Fruit fly (Drosophila melanogaster): ENCODE results near the gene CG1172.

Gene CG1172

dm6 chr3R:5387996-5388395 is 5.7 kb upstream of the CG1172 start:
- TF ChIP-seq CG12605 (GFP tag; IDR thresholded peaks at IDR 0.05) (no peak), rn (GFP tag; IDR thresholded peaks at IDR 0.05) (no peak), Snoo (tag; optimal IDR thresholded peaks at IDR 0.05) (no peak), CG14655 (GFP tag; optimal IDR thresholded peaks at IDR 0.05) (no peak), D1 (tag; optimal IDR thresholded peaks at IDR 0.05) (no peak), Pif1B (GFP tag; optimal IDR thresholded peaks at IDR 0.05) (no peak), CG8301 (tag; optimal IDR thresholded peaks at IDR 0.05) (no peak)

DNA sequence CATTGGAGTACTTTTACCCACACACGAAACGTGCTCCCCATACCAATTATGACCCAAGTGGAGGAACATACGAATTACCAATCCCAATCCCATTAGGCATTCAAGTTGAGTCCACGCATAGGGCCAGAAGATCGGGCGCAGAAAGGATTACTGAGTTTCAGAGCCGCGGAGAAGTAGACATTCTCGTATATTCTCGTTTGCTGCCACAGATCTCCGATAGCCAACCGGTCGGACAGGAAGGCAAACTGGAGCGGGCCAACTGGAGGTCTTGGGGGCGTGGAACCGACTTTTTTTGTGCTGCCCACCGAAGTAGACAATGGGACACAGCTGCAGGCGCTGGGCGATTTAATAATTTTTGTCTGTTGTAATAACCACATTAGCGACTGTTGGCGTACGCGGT is 4.7 kb upstream of the CG1172 start:
- no peak for TF ChIP-seq CG8301 (tag; optimal IDR thresholded peaks at IDR 0.05)
- peak; percentile 79 for TF ChIP-seq EcR (GFP tag; optimal IDR thresholded peaks at IDR 0.05)
- TF ChIP-seq CG32121 (GFP tag; IDR thresholded peaks at IDR 0.05) = no peak
- TF ChIP-seq CG10348 (GFP tag; IDR thresholded peaks at IDR 0.05) = no peak
- TF ChIP-seq CG13204 (GFP tag; optimal IDR thresholded peaks at IDR 0.05) = peak; percentile 17
- no peak for TF ChIP-seq Pif1B (GFP tag; optimal IDR thresholded peaks at IDR 0.05)

dm6 chr3R:5389435-5389834 is 4.3 kb upstream of the CG1172 start:
- TF ChIP-seq CG14655 (GFP tag; optimal IDR thresholded peaks at IDR 0.05) = peak; percentile 65
- no peak for TF ChIP-seq CG4496 (GFP tag; IDR thresholded peaks at IDR 0.05)
- TF ChIP-seq CG8159 (tag; optimal IDR thresholded peaks at IDR 0.05) = peak; percentile 42
- TF ChIP-seq CG34367 (tag; optimal IDR thresholded peaks at IDR 0.05) = peak; percentile 4
- peak; percentile 42 for TF ChIP-seq CG8301 (tag; optimal IDR thresholded peaks at IDR 0.05)
- peak; percentile 52 for TF ChIP-seq CG17806 (tag; optimal IDR thresholded peaks at IDR 0.05)
- peak; percentile 67 for TF ChIP-seq CG9948 (tag; optimal IDR thresholded peaks at IDR 0.05)
- no peak for TF ChIP-seq CG12605 (GFP tag; IDR thresholded peaks at IDR 0.05)
- peak; percentile 6 for TF ChIP-seq CG15710 (tag; optimal IDR thresholded peaks at IDR 0.05)

- TF ChIP-seq EcR (GFP tag; optimal IDR thresholded peaks at IDR 0.05) (peak; percentile 82), CG10348 (GFP tag; IDR thresholded peaks at IDR 0.05) (0 out of 2 replicates have a peak, but pooled peaks have one; percentile 21), CG9948 (tag; optimal IDR thresholded peaks at IDR 0.05) (no peak), CG8159 (tag; optimal IDR thresholded peaks at IDR 0.05) (no peak), CG13204 (GFP tag; optimal IDR thresholded peaks at IDR 0.05) (peak; percentile 40), gl (tag; optimal IDR thresholded peaks at IDR 0.05) (no peak)
Measured at dm6 chr3R:5390095-5390663, 3.5 kb upstream of the CG1172 start.

- no peak for TF ChIP-seq CG10348 (GFP tag; IDR thresholded peaks at IDR 0.05)
- no peak for TF ChIP-seq CG34367 (tag; optimal IDR thresholded peaks at IDR 0.05)
- TF ChIP-seq CG8301 (tag; optimal IDR thresholded peaks at IDR 0.05) = peak; percentile 15
- TF ChIP-seq CG14655 (GFP tag; optimal IDR thresholded peaks at IDR 0.05) = peak; percentile 37
- no peak for TF ChIP-seq rn (GFP tag; IDR thresholded peaks at IDR 0.05)
Measured at dm6 chr3R:5392033-5392432, 1.7 kb upstream of the CG1172 start.

dm6 chr3R:5392621-5393020 is 1.1 kb upstream of the CG1172 start, which contains the start of gene kkv:
kkv (minus strand) TSS chr3R:5392866.
- no peak for TF ChIP-seq D1 (tag; optimal IDR thresholded peaks at IDR 0.05)
- TF ChIP-seq CG15710 (tag; optimal IDR thresholded peaks at IDR 0.05) = no peak
- no peak for TF ChIP-seq CG12605 (GFP tag; IDR thresholded peaks at IDR 0.05)
- TF ChIP-seq EcR (GFP tag; optimal IDR thresholded peaks at IDR 0.05) = peak; percentile 58
- TF ChIP-seq CG13204 (GFP tag; optimal IDR thresholded peaks at IDR 0.05) = no peak
- peak; percentile 42; the same call in 1 of the 2 replicates for TF ChIP-seq Ets98B (GFP tag; IDR thresholded peaks at IDR 0.05)
- TF ChIP-seq fd96Ca (GFP tag; IDR thresholded peaks at IDR 0.05) = no peak
- TF ChIP-seq CG8301 (tag; optimal IDR thresholded peaks at IDR 0.05) = no peak

dm6 chr3R:5395210-5395609 is 1.5 kb downstream of the CG1172 start:
- TF ChIP-seq CG4496 (GFP tag; IDR thresholded peaks at IDR 0.05) = no peak
- TF ChIP-seq Pif1A (GFP tag; optimal IDR thresholded peaks at IDR 0.05) = no peak
- no peak for TF ChIP-seq D1 (tag; optimal IDR thresholded peaks at IDR 0.05)
- no peak for TF ChIP-seq CG34367 (tag; optimal IDR thresholded peaks at IDR 0.05)

- no peak for TF ChIP-seq CG10348 (GFP tag; IDR thresholded peaks at IDR 0.05)
- TF ChIP-seq Pif1B (GFP tag; optimal IDR thresholded peaks at IDR 0.05) = no peak
- TF ChIP-seq CG15710 (tag; optimal IDR thresholded peaks at IDR 0.05) = no peak
- TF ChIP-seq Snoo (tag; optimal IDR thresholded peaks at IDR 0.05) = no peak
- TF ChIP-seq fd96Ca (GFP tag; IDR thresholded peaks at IDR 0.05) = no peak
- TF ChIP-seq CG8301 (tag; optimal IDR thresholded peaks at IDR 0.05) = no peak
- no peak for TF ChIP-seq CG14655 (GFP tag; optimal IDR thresholded peaks at IDR 0.05)
- TF ChIP-seq CG32121 (GFP tag; IDR thresholded peaks at IDR 0.05) = no peak
- no peak for TF ChIP-seq CG9948 (tag; optimal IDR thresholded peaks at IDR 0.05)
- TF ChIP-seq CG13204 (GFP tag; optimal IDR thresholded peaks at IDR 0.05) = no peak
- TF ChIP-seq EcR (GFP tag; optimal IDR thresholded peaks at IDR 0.05) = no peak
- TF ChIP-seq CG4496 (GFP tag; IDR thresholded peaks at IDR 0.05) = no peak
- no peak for TF ChIP-seq Pif1A (GFP tag; optimal IDR thresholded peaks at IDR 0.05)
- TF ChIP-seq gl (tag; optimal IDR thresholded peaks at IDR 0.05) = no peak
- TF ChIP-seq D1 (tag; optimal IDR thresholded peaks at IDR 0.05) = no peak
- no peak for TF ChIP-seq CG17806 (tag; optimal IDR thresholded peaks at IDR 0.05)
- no peak for TF ChIP-seq Ets98B (GFP tag; IDR thresholded peaks at IDR 0.05)
- no peak for TF ChIP-seq CG34367 (tag; optimal IDR thresholded peaks at IDR 0.05)
Measured at dm6 chr3R:5399096-5399495, 5.4 kb downstream of the CG1172 start, which contains the start of gene Or83a. Or83a (minus strand) TSS chr3R:5399196.
